Fruit fly (Drosophila melanogaster) whole organism, embryonic: ENCODE measurements around the gene CG31313.

Experiments
- Abd-B ChIP-seq: fragments of 200-800 bp; sonication (Bioruptor generic); optimal IDR thresholded peaks from 2 replicates; lab custom pipeline; 2018; ENCODE audit warnings: missing biosample characterization, mild to moderate bottlenecking, missing genetic modification characterization, moderate library complexity
- Ada2b ChIP-seq: fragments of 200-800 bp; sonication (Bioruptor generic); IDR thresholded peaks from 2 replicates; pipeline ENCODE4 v1.3.6; 2022; ENCODE audit warnings: missing biosample characterization, missing genetic modification characterization
- Atf-2 ChIP-seq: fragments of 200-800 bp; sonication (Bioruptor generic); optimal IDR thresholded peaks from 2 replicates; lab custom pipeline; 2016; ENCODE audit warnings: missing biosample characterization, missing genetic modification characterization
- Atf6 ChIP-seq: fragments of 200-800 bp; sonication (Bioruptor generic); IDR thresholded peaks from 2 replicates; pipeline ENCODE4 v1.3.6; 2022; ENCODE audit warnings: missing biosample characterization, missing genetic modification characterization
- Bdp1 ChIP-seq: fragments of 200-800 bp; sonication (Bioruptor generic); optimal IDR thresholded peaks from 3 replicates; lab custom pipeline; 2016; ENCODE audit warnings: missing biosample characterization, missing genetic modification characterization
- CG11247 ChIP-seq: fragments of 200-800 bp; sonication (Bioruptor generic); IDR thresholded peaks from 2 replicates; pipeline ENCODE4 v1.3.6; 2022; ENCODE audit warnings: missing biosample characterization, missing genetic modification characterization
- CG1233 ChIP-seq: fragments of 200-800 bp; sonication (Bioruptor generic); optimal IDR thresholded peaks from 4 replicates; lab custom pipeline; 2018; ENCODE audit warnings: missing biosample characterization, mild to moderate bottlenecking, missing genetic modification characterization
- CG14860 ChIP-seq: fragments of 200-800 bp; sonication (Bioruptor generic); IDR thresholded peaks from 3 replicates; pipeline ENCODE4 v1.3.6; 2022; ENCODE audit warnings: missing biosample characterization, missing genetic modification characterization; ENCODE audit not compliant: partially characterized antibody
- CG30431 ChIP-seq: fragments of 200-800 bp; sonication (Bioruptor generic); optimal IDR thresholded peaks from 2 replicates; lab custom pipeline; 2017; ENCODE audit warnings: missing biosample characterization, missing genetic modification characterization
- CG3726 ChIP-seq: fragments of 200-800 bp; sonication (Bioruptor generic); IDR thresholded peaks from 3 replicates; pipeline ENCODE4, ENCODE4 v1.3.6; 2022; ENCODE audit warnings: missing biosample characterization, missing genetic modification characterization
- CG4854 ChIP-seq: fragments of 200-800 bp; sonication (Bioruptor generic); optimal IDR thresholded peaks from 2 replicates; lab custom pipeline; 2016; ENCODE audit warnings: missing biosample characterization, missing genetic modification characterization, inconsistent platforms
- CG7987 ChIP-seq: fragments of 200-800 bp; sonication (Bioruptor generic); optimal IDR thresholded peaks from 2 replicates; lab custom pipeline; 2018; ENCODE audit warnings: missing biosample characterization, mild to moderate bottlenecking, missing genetic modification characterization, moderate library complexity
- CG8944 ChIP-seq: fragments of 200-800 bp; sonication (Bioruptor generic); optimal IDR thresholded peaks from 3 replicates; lab custom pipeline; 2016; ENCODE audit warnings: missing biosample characterization, missing genetic modification characterization
- Chrac-16 ChIP-seq: fragments of 200-800 bp; sonication (Bioruptor generic); optimal IDR thresholded peaks from 3 replicates; lab custom pipeline; 2016; ENCODE audit warnings: missing biosample characterization, missing genetic modification characterization
- Dek ChIP-seq: fragments of 200-800 bp; sonication (Bioruptor generic); optimal IDR thresholded peaks from 3 replicates; lab custom pipeline; 2019; ENCODE audit warnings: missing biosample characterization, mild to moderate bottlenecking, missing genetic modification characterization, moderate library complexity
- Dip2 ChIP-seq: fragments of 200-800 bp; sonication (Bioruptor generic); IDR thresholded peaks from 2 replicates; pipeline ENCODE4 v1.3.6; 2022; ENCODE audit warnings: missing biosample characterization, missing genetic modification characterization
- Drgx ChIP-seq: fragments of 200-800 bp; sonication (Bioruptor generic); IDR thresholded peaks from 2 replicates; pipeline ENCODE4 v1.3.6; 2022; ENCODE audit warnings: missing biosample characterization, missing genetic modification characterization
- Eip74EF ChIP-seq, 2 experiments: fragments of 200-800 bp in 1 of 2; fragments of >200 bp in 1 of 2; sonication (Bioruptor generic) in 1 of 2; optimal IDR thresholded peaks; 2 replicates each; lab custom pipeline; 2017 to 2019; ENCODE audit warnings: missing biosample characterization in 2 of 2, missing genetic modification characterization in 2 of 2, mild to moderate bottlenecking in 1 of 2, moderate library complexity in 1 of 2
- Hand ChIP-seq: fragments of 200-800 bp; sonication (Bioruptor generic); optimal IDR thresholded peaks from 2 replicates; lab custom pipeline; 2017; ENCODE audit warnings: mild to moderate bottlenecking, missing biosample characterization, missing genetic modification reagents, missing genetic modification characterization
- Mad ChIP-seq: fragments of 200-800 bp; sonication (Bioruptor generic); optimal IDR thresholded peaks from 2 replicates; lab custom pipeline; 2016; ENCODE audit warnings: missing biosample characterization, missing genetic modification characterization
- Max ChIP-seq: fragments of 200-800 bp; sonication (Bioruptor generic); optimal IDR thresholded peaks from 2 replicates; lab custom pipeline; 2016; ENCODE audit warnings: missing biosample characterization, mild to moderate bottlenecking, missing genetic modification characterization
- Mrtf ChIP-seq: fragments of 200-800 bp; sonication (Bioruptor generic); IDR thresholded peaks from 3 replicates; pipeline ENCODE4 v1.3.6; 2022; ENCODE audit warnings: missing biosample characterization, missing genetic modification characterization
- Sry-β ChIP-seq: fragments of 200-800 bp; sonication (Bioruptor generic); optimal IDR thresholded peaks from 2 replicates; lab custom pipeline; 2018; ENCODE audit warnings: missing biosample characterization, mild to moderate bottlenecking, missing genetic modification characterization, moderate library complexity
- Sry-δ ChIP-seq: fragments of 200-800 bp; sonication (Bioruptor generic); optimal IDR thresholded peaks from 2 replicates; lab custom pipeline; 2016; ENCODE audit warnings: missing biosample characterization, missing genetic modification characterization
- Stat92E ChIP-seq, 3 experiments: fragments of >200 bp in 2 of 3; fragments of 200-800 bp in 1 of 3; sonication (Bioruptor generic) in 1 of 3; optimal IDR thresholded peaks; 2 replicates each; lab custom pipeline; 2017 to 2019; ENCODE audit warnings: missing biosample characterization in 3 of 3, missing genetic modification characterization in 3 of 3, mild to moderate bottlenecking in 1 of 3, moderate library complexity in 1 of 3
- Usf ChIP-seq: fragments of 200-800 bp; sonication (Bioruptor generic); optimal IDR thresholded peaks from 2 replicates; lab custom pipeline; 2017; ENCODE audit warnings: missing genotype, missing biosample characterization, missing genetic modification characterization
- Vsx1 ChIP-seq: fragments of 200-800 bp; sonication (Bioruptor generic); optimal IDR thresholded peaks from 2 replicates; lab custom pipeline; 2017; ENCODE audit warnings: missing biosample characterization, mild to moderate bottlenecking, missing genetic modification characterization, missing genetic modification reagents
- Xbp1 ChIP-seq: fragments of 200-800 bp; sonication (Bioruptor generic); optimal IDR thresholded peaks from 3 replicates; lab custom pipeline; 2016; ENCODE audit warnings: missing biosample characterization, mild to moderate bottlenecking, missing genetic modification characterization
- Xrp1 ChIP-seq: fragments of 200-800 bp; sonication (Bioruptor generic); IDR thresholded peaks from 2 replicates; pipeline ENCODE4 v1.3.6; 2022; ENCODE audit warnings: missing biosample characterization, missing genetic modification characterization
- br ChIP-seq: fragments of >200 bp; optimal IDR thresholded peaks from 2 replicates; lab custom pipeline; 2017
- caup ChIP-seq: fragments of 200-800 bp; sonication (Bioruptor generic); optimal IDR thresholded peaks from 3 replicates; lab custom pipeline; 2017; ENCODE audit warnings: missing biosample characterization, mild to moderate bottlenecking, missing genetic modification characterization, moderate library complexity; ENCODE audit not compliant: severe bottlenecking
- dpn ChIP-seq, 2 experiments: fragments of 200-800 bp; sonication (Bioruptor generic); optimal IDR thresholded peaks; 3 replicates each; lab custom pipeline; 2016; ENCODE audit warnings: missing biosample characterization in 2 of 2, missing genetic modification characterization in 2 of 2
- gcm2 ChIP-seq: fragments of 200-800 bp; sonication (Bioruptor generic); optimal IDR thresholded peaks from 2 replicates; lab custom pipeline; 2016; ENCODE audit warnings: missing biosample characterization, missing genetic modification characterization
- lmd ChIP-seq: fragments of 200-800 bp; sonication (Bioruptor generic); IDR thresholded peaks from 2 replicates; pipeline ENCODE4 v1.3.6; 2022; ENCODE audit warnings: missing biosample characterization, missing genetic modification characterization
- lov ChIP-seq, 2 experiments: fragments of 200-800 bp in 1 of 2; fragments of >200 bp in 1 of 2; sonication (Bioruptor generic) in 1 of 2; IDR thresholded peaks in 1 of 2; optimal IDR thresholded peaks in 1 of 2; 2 replicates in 1 of 2; 3 replicates in 1 of 2; pipeline versions ENCODE4 v1.3.6 to Lab custom; 2017 to 2022; ENCODE audit warnings: missing biosample characterization in 1 of 2, missing genetic modification characterization in 1 of 2
- mirr ChIP-seq: fragments of 200-800 bp; sonication (Bioruptor generic); optimal IDR thresholded peaks from 3 replicates; lab custom pipeline; 2018; ENCODE audit warnings: missing biosample characterization, mild to moderate bottlenecking, missing genetic modification characterization
- nau ChIP-seq: fragments of 200-800 bp; sonication (Bioruptor generic); optimal IDR thresholded peaks from 3 replicates; lab custom pipeline; 2017; ENCODE audit warnings: missing biosample characterization, mild to moderate bottlenecking, missing genetic modification characterization, missing genetic modification reagents
- nom ChIP-seq: fragments of 200-800 bp; sonication (Bioruptor generic); optimal IDR thresholded peaks from 2 replicates; lab custom pipeline; 2017; ENCODE audit warnings: missing biosample characterization, missing genetic modification characterization, mild to moderate bottlenecking, moderate library complexity, missing genetic modification reagents
- org-1 ChIP-seq: fragments of 200-800 bp; sonication (Bioruptor generic); optimal IDR thresholded peaks from 2 replicates; lab custom pipeline; 2017; ENCODE audit warnings: missing biosample characterization, missing genetic modification characterization
- pho ChIP-seq: fragments of 200-800 bp; sonication (Bioruptor generic); optimal IDR thresholded peaks from 2 replicates; lab custom pipeline; 2016; ENCODE audit warnings: missing biosample characterization, missing genetic modification characterization
- pum ChIP-seq: fragments of 200-800 bp; sonication (Bioruptor generic); optimal IDR thresholded peaks from 2 replicates; lab custom pipeline; 2016; ENCODE audit warnings: missing biosample characterization, missing genetic modification characterization
- sob ChIP-seq: fragments of 200-800 bp; sonication (Bioruptor generic); IDR thresholded peaks from 2 replicates; pipeline ENCODE4 v1.3.6; 2022; ENCODE audit warnings: missing biosample characterization, missing genetic modification characterization
- sqz ChIP-seq: fragments of 200-800 bp; sonication (Bioruptor generic); optimal IDR thresholded peaks from 3 replicates; lab custom pipeline; 2018; ENCODE audit warnings: missing biosample characterization, mild to moderate bottlenecking, missing genetic modification characterization
- ssp ChIP-seq: fragments of 200-800 bp; sonication (Bioruptor generic); IDR thresholded peaks from 2 replicates; pipeline ENCODE4 v1.3.6; 2022; ENCODE audit warnings: missing biosample characterization, missing genetic modification characterization
- tap ChIP-seq: fragments of 200-800 bp; optimal IDR thresholded peaks from 3 replicates; lab custom pipeline; 2019; ENCODE audit warnings: missing biosample characterization, mild to moderate bottlenecking, missing genetic modification characterization, moderate library complexity
- unpg ChIP-seq: fragments of 200-800 bp; sonication (Bioruptor generic); optimal IDR thresholded peaks from 3 replicates; lab custom pipeline; 2018; ENCODE audit warnings: missing biosample characterization, mild to moderate bottlenecking, missing genetic modification characterization, moderate library complexity
- zen ChIP-seq: fragments of 200-800 bp; sonication (Bioruptor generic); optimal IDR thresholded peaks from 3 replicates; lab custom pipeline; 2018; ENCODE audit warnings: missing biosample characterization, mild to moderate bottlenecking, missing genetic modification characterization, moderate library complexity
- zen2 ChIP-seq: fragments of 200-800 bp; sonication (Bioruptor generic); IDR thresholded peaks from 3 replicates; pipeline ENCODE4 v1.3.6; 2022; ENCODE audit warnings: missing biosample characterization, missing genetic modification characterization; ENCODE audit not compliant: partially characterized antibody

Gene CG31313

DNA sequence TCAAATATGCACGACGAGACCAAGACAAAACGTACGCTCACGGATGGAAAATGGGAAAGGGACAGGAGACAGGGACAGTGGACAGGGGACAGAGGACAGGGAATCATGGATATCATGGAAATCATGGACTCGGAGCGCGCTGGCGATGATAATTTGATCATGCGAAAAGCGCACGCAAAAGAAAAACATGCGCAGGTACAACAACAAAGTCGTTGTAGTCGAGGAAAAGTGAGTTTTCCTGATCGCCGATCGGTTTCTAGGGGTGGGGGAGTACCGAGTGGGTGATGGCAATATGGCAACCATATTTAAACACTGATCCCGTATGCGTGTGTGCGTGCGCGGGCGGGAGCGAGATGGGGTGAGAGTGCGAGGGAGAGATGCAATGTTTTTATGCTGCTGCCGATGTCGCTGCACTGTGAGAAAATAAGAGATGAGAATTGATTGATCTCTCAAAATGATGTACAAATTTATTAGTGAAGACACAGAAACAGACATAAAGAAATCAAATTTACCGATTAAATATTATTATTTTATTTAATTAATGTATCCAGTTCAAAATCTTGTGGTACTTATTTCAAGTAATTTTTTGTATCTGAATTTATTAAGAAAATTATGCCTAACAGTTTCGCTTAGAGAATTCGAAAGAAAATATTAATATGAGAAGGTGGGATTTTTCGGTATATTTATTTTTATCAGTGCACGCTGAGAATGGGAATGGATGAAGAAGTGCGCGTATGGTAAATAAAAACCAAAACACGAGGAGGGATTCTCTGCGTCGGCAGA is 23.7 kb upstream of the CG31313 start (continued):
- TF ChIP-seq caup (GFP tag; lab: Kevin White, UChicago) = peak; percentile 26
- TF ChIP-seq gcm2 (GFP tag; lab: Kevin White, UChicago) = no peak
- TF ChIP-seq Dip2 = no peak
- peak; percentile 95 for TF ChIP-seq zen (tag; lab: Kevin White, UChicago)
- TF ChIP-seq Abd-B = peak; percentile 79
- TF ChIP-seq mirr (GFP tag; lab: Kevin White, UChicago) = no peak
- no peak for TF ChIP-seq CG14860 (GFP tag; lab: Robert Waterston, UW)
- peak; percentile 25 for TF ChIP-seq pum (GFP tag; lab: Kevin White, UChicago)
- peak; percentile 84 for TF ChIP-seq CG30431 (GFP tag; lab: Kevin White, UChicago)
- TF ChIP-seq Drgx (GFP tag; lab: Robert Waterston, UW) = peak; percentile 31; the same call in 1 of the 2 replicates
- peak; percentile 41; the same call in 2 of the 3 replicates for TF ChIP-seq Mrtf
- TF ChIP-seq Sry-δ (GFP tag; lab: Kevin White, UChicago) = no peak
- peak; percentile 83 for TF ChIP-seq Xbp1 (GFP tag; lab: Kevin White, UChicago)
- peak; percentile 79 for TF ChIP-seq org-1 (GFP tag; lab: Kevin White, UChicago)
- peak; percentile 85 for TF ChIP-seq tap
- peak; percentile 73 for TF ChIP-seq ssp (GFP tag; lab: Robert Waterston, UW)
- no peak for TF ChIP-seq zen2
- no peak for TF ChIP-seq sob
- peak in 1 of 2 experiments; percentile 73 for TF ChIP-seq Eip74EF (GFP tag; optimal IDR thresholded peaks at IDR 0.05; lab: Kevin White, UChicago)
- TF ChIP-seq Ada2b (GFP tag; lab: Robert Waterston, UW) = peak; percentile 65
- TF ChIP-seq Usf (GFP tag; lab: Kevin White, UChicago) = peak; percentile 84
- no peak for TF ChIP-seq pho (GFP tag; lab: Kevin White, UChicago)
- TF ChIP-seq Xrp1 (GFP tag; lab: Robert Waterston, UW) = peak; percentile 93
- TF ChIP-seq Max (GFP tag; lab: Kevin White, UChicago) = peak; percentile 73
- TF ChIP-seq Atf6 (GFP tag; lab: Robert Waterston, UW) = peak; percentile 46; the same call in 1 of the 2 replicates
- TF ChIP-seq br (lab: Kevin White, UChicago) = no peak
- no peak for TF ChIP-seq Mad (GFP tag; lab: Kevin White, UChicago)
- TF ChIP-seq CG3726 (GFP tag; lab: Robert Waterston, UW) = 0 out of 3 replicates have a peak, but pooled peaks have one; percentile 45
- peak; percentile 19 for TF ChIP-seq Dek (tag; lab: Kevin White, UChicago)
- TF ChIP-seq CG4854 (GFP tag; lab: Kevin White, UChicago) = no peak
- peak; percentile 79 for TF ChIP-seq sqz (GFP tag; lab: Kevin White, UChicago)
- TF ChIP-seq CG11247 (GFP tag; lab: Robert Waterston, UW) = no peak
- TF ChIP-seq Chrac-16 = peak; percentile 86
- TF ChIP-seq Hand = peak; percentile 12
- TF ChIP-seq Sry-β (GFP tag; lab: Kevin White, UChicago) = peak; percentile 52
- no peak for TF ChIP-seq CG8944 (GFP tag; lab: Kevin White, UChicago)
- TF ChIP-seq lmd (GFP tag; lab: Robert Waterston, UW) = peak; percentile 69
- TF ChIP-seq lov (optimal IDR thresholded peaks at IDR 0.05; lab: Kevin White, UChicago) = no peak
- TF ChIP-seq lov (GFP tag; IDR thresholded peaks at IDR 0.05; lab: Robert Waterston, UW) = peak; percentile 75; the same call in 2 of the 3 replicates
- TF ChIP-seq CG1233 (GFP tag; lab: Kevin White, UChicago) = peak; percentile 83
- TF ChIP-seq CG7987 = no peak
- peak in 1 of 2 experiments; percentile 81 for TF ChIP-seq dpn (GFP tag; optimal IDR thresholded peaks at IDR 0.05; lab: Kevin White, UChicago)
- peak; percentile 74 for TF ChIP-seq Vsx1 (GFP tag; lab: Kevin White, UChicago)
- TF ChIP-seq nau = peak; percentile 61
- TF ChIP-seq Stat92E (GFP tag; optimal IDR thresholded peaks at IDR 0.05; lab: Kevin White, UChicago) = peak in 1 of 3 experiments; percentile 92
- no peak for TF ChIP-seq Bdp1 (GFP tag; lab: Kevin White, UChicago)
- TF ChIP-seq nom = peak; percentile 29
- peak; percentile 45 for TF ChIP-seq Atf-2
- TF ChIP-seq unpg (GFP tag; lab: Kevin White, UChicago) = peak; percentile 88
